In the genomic region with DNA sequence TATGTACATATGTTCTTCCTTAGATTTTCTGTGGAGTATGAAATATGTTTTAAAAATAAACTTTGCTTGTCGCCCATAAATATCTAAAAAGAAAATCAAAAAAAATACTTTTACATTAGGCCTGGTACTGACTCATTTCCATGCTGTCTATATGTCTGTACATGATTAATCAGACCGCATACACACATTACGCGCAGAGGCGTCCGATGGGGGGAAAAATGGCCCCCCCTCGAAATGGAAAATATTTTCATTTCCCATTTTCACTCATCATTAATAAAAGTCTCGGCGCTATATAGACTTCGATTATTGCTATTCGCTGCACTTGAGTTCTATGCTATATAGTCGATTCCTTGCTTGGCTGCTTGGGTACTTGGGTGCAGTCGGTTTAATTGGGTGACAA, we compare ENCODE assay signal across 1 fruit fly cellular context.
A peak's percentile ranks its signal among the peaks of the same experiment; 100 is the strongest.
TF ChIP-seq lines count a peak whose summit lies in the region.

No protein-coding gene starts in this region.

TF ChIP-seq in whole organism, embryonic, 481 proteins besides CTCF, POLR2A, EP300 and RAD21 (continued from another document):
- no peak for TF ChIP-seq CG8944 (GFP tag; optimal IDR thresholded peaks at IDR 0.05; lab: Kevin White, UChicago)
- no peak for TF ChIP-seq Oaz (GFP tag; IDR thresholded peaks at IDR 0.05; lab: Robert Waterston, UW)
- no peak for TF ChIP-seq insv (GFP tag; optimal IDR thresholded peaks at IDR 0.05; lab: Kevin White, UChicago)
- TF ChIP-seq Atf-2 (GFP tag; optimal IDR thresholded peaks at IDR 0.05; lab: Kevin White, UChicago), result no peak
- TF ChIP-seq ci (GFP tag; IDR thresholded peaks at IDR 0.05; lab: Robert Waterston, UW), result 0 out of 3 replicates have a peak, but pooled peaks have one; percentile 37
- no peak for TF ChIP-seq Blimp-1 (GFP tag; optimal IDR thresholded peaks at IDR 0.05; lab: Kevin White, UChicago)
- TF ChIP-seq Drgx (GFP tag; IDR thresholded peaks at IDR 0.05; lab: Robert Waterston, UW), result no peak
- no peak for TF ChIP-seq Six4 (GFP tag; optimal IDR thresholded peaks at IDR 0.05; lab: Kevin White, UChicago)
- TF ChIP-seq CG18599 (GFP tag; optimal IDR thresholded peaks at IDR 0.05; lab: Kevin White, UChicago), result no peak
- no peak for TF ChIP-seq Scr (GFP tag; IDR thresholded peaks at IDR 0.05; lab: Robert Waterston, UW; ENCODE audit: partially characterized antibody)
- TF ChIP-seq NFAT (GFP tag; IDR thresholded peaks at IDR 0.05; lab: Robert Waterston, UW), result no peak
- TF ChIP-seq Rfx (GFP tag; IDR thresholded peaks at IDR 0.05; lab: Robert Waterston, UW), result peak; percentile 23; the same call in 1 of the 2 replicates
- TF ChIP-seq CG18476 (GFP tag; optimal IDR thresholded peaks at IDR 0.05; lab: Kevin White, UChicago), result no peak
- no peak for TF ChIP-seq CG12659 (GFP tag; optimal IDR thresholded peaks at IDR 0.05; lab: Kevin White, UChicago)
- 0 out of 3 replicates have a peak, but pooled peaks have one; percentile 27 for TF ChIP-seq gce (GFP tag; IDR thresholded peaks at IDR 0.05; lab: Robert Waterston, UW)
